Worm (Caenorhabditis elegans) whole organism, L4/young adult: ENCODE measurements around the gene srr-6.

ENCODE experiments used
- dao-5 ChIP-seq: sonication (generic microtip); optimal IDR thresholded peaks from 2 replicates; lab custom pipeline; 2016; ENCODE audit warnings: missing genotype, missing genetic modification characterization, moderate library complexity, missing compliant biosample characterization
- him-1 ChIP-seq: sonication (generic microtip); optimal IDR thresholded peaks from 2 replicates; lab custom pipeline; 2016; ENCODE audit warnings: missing genotype, missing genetic modification reagents, missing genetic modification characterization, missing compliant biosample characterization

ce11 chrV:5031764-5032163 lies 19.2 kb downstream of the srr-6 start:
- TF ChIP-seq dao-5, result no peak
- TF ChIP-seq him-1 (tag; lab: Kevin White, UChicago), result no peak
